Worm (Caenorhabditis elegans) whole organism, late embryonic: ENCODE measurements around the gene dot-1.4.

Experiments used
- ama-1 ChIP-seq: fragments of 150-350 bp; optimal IDR thresholded peaks from 2 replicates; lab custom pipeline; 2014
- ceh-48 ChIP-seq: sonication (generic microtip); optimal IDR thresholded peaks from 2 replicates; lab custom pipeline; 2016; ENCODE audit warnings: missing genetic modification characterization, inconsistent platforms, missing compliant biosample characterization
- fkh-10 ChIP-seq: fragments of 150-350 bp; optimal IDR thresholded peaks from 2 replicates; lab custom pipeline; 2014; ENCODE audit warnings: missing biosample characterization, missing genetic modification reagents, missing genetic modification characterization
- hlh-15 ChIP-seq: sonication (generic microtip); optimal IDR thresholded peaks from 2 replicates; lab custom pipeline; 2016; ENCODE audit warnings: missing genetic modification characterization, missing compliant biosample characterization
- nhr-11 ChIP-seq: fragments of 150-350 bp; optimal IDR thresholded peaks from 2 replicates; lab custom pipeline; 2014; ENCODE audit warnings: missing biosample characterization, missing genetic modification characterization
- ttx-3 ChIP-seq: sonication (generic microtip); optimal IDR thresholded peaks from 2 replicates; lab custom pipeline; 2016; ENCODE audit warnings: missing genetic modification reagents, missing genetic modification characterization, missing compliant biosample characterization

DNA sequence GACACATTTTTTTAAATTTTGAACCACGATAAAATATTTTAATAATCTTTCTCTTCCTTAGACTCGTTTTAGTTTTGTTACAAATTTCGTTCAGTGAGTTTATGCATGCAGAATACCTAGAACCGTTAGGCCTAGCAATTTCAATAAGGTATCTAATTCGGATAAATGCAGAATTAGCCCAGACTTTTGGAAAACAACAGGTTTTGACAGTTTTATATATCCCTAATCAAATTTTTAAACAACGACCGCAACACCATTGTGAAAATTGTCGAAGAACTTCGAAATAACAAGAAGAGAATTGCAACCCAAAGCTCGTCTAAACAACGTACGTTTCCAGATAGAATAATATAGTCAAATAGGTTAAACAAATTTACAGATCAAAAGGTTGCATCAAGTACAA lies 13.5 kb downstream of the dot-1.4 start, which contains the start of gene Y62H9A.16:
- no peak for TF ChIP-seq fkh-10 (GFP tag; lab: Kevin White, UChicago)
- no peak for TF ChIP-seq hlh-15 (tag; lab: Kevin White, UChicago)
- TF ChIP-seq ama-1 (lab: Kevin White, UChicago), result no peak
- no peak for TF ChIP-seq ttx-3 (tag; lab: Kevin White, UChicago)
- TF ChIP-seq nhr-11 (tag; lab: Kevin White, UChicago), result no peak
- no peak for TF ChIP-seq ceh-48 (tag; lab: Kevin White, UChicago)
